Fruit fly (Drosophila melanogaster) whole organism, embryonic: ENCODE results near the gene CG7916.

Source experiments
- Ada2b ChIP-seq: fragments of 200-800 bp; sonication (Bioruptor generic); IDR thresholded peaks from 2 replicates; pipeline ENCODE4 v1.3.6; 2022; ENCODE audit warnings: missing biosample characterization, missing genetic modification characterization
- CG1024 ChIP-seq: fragments of 200-800 bp; sonication (Bioruptor generic); IDR thresholded peaks from 2 replicates; pipeline ENCODE4 v1.3.6; 2022; ENCODE audit warnings: missing biosample characterization, missing genetic modification characterization
- CG32772 ChIP-seq: fragments of 200-800 bp; sonication (Bioruptor generic); IDR thresholded peaks from 2 replicates; pipeline ENCODE4 v1.3.6; 2022; ENCODE audit warnings: missing biosample characterization, missing genetic modification characterization
- CG34376 ChIP-seq: fragments of 200-800 bp; sonication (Bioruptor generic); optimal IDR thresholded peaks from 2 replicates; lab custom pipeline; 2018; ENCODE audit warnings: missing biosample characterization, mild to moderate bottlenecking, missing genetic modification characterization
- CG4617 ChIP-seq: fragments of 200-800 bp; sonication (Bioruptor generic); optimal IDR thresholded peaks from 3 replicates; lab custom pipeline; 2016; ENCODE audit warnings: missing biosample characterization, missing genetic modification characterization, borderline replicate concordance
- CoRest ChIP-seq: fragments of 200-800 bp; sonication (Bioruptor generic); optimal IDR thresholded peaks from 3 replicates; lab custom pipeline; 2018; ENCODE audit warnings: missing biosample characterization, mild to moderate bottlenecking, missing genetic modification characterization, moderate library complexity
- NfI ChIP-seq: fragments of 200-800 bp; sonication (Bioruptor generic); optimal IDR thresholded peaks from 3 replicates; lab custom pipeline; 2018; ENCODE audit warnings: missing biosample characterization, mild to moderate bottlenecking, missing genetic modification characterization, moderate library complexity
- Sry-β ChIP-seq: fragments of 200-800 bp; sonication (Bioruptor generic); optimal IDR thresholded peaks from 2 replicates; lab custom pipeline; 2018; ENCODE audit warnings: missing biosample characterization, mild to moderate bottlenecking, missing genetic modification characterization, moderate library complexity
- gce ChIP-seq: fragments of 200-800 bp; sonication (Bioruptor generic); IDR thresholded peaks from 3 replicates; pipeline ENCODE4 v1.3.6; 2022; ENCODE audit warnings: missing biosample characterization, missing genetic modification characterization
- jing ChIP-seq: fragments of 200-800 bp; sonication (Bioruptor generic); optimal IDR thresholded peaks from 2 replicates; lab custom pipeline; 2018; ENCODE audit warnings: missing biosample characterization, mild to moderate bottlenecking, missing genetic modification characterization
- mirr ChIP-seq: fragments of 200-800 bp; sonication (Bioruptor generic); optimal IDR thresholded peaks from 3 replicates; lab custom pipeline; 2018; ENCODE audit warnings: missing biosample characterization, mild to moderate bottlenecking, missing genetic modification characterization
- pfk ChIP-seq: fragments of 200-800 bp; sonication (Bioruptor generic); optimal IDR thresholded peaks from 2 replicates; lab custom pipeline; 2018; ENCODE audit warnings: missing biosample characterization, mild to moderate bottlenecking, missing genetic modification characterization, moderate library complexity
- sqz ChIP-seq: fragments of 200-800 bp; sonication (Bioruptor generic); optimal IDR thresholded peaks from 3 replicates; lab custom pipeline; 2018; ENCODE audit warnings: missing biosample characterization, mild to moderate bottlenecking, missing genetic modification characterization

- no peak for TF ChIP-seq CG1024 (GFP tag; lab: Robert Waterston, UW)
- TF ChIP-seq CG4617 (GFP tag; lab: Kevin White, UChicago): no peak
- no peak for TF ChIP-seq jing
- TF ChIP-seq gce: no peak
- TF ChIP-seq CG32772: no peak
- no peak for TF ChIP-seq Sry-β (GFP tag; lab: Kevin White, UChicago)
- TF ChIP-seq sqz (GFP tag; lab: Kevin White, UChicago): peak; percentile 27
- no peak for TF ChIP-seq mirr (GFP tag; lab: Kevin White, UChicago)
- TF ChIP-seq CG34376 (GFP tag; lab: Kevin White, UChicago): no peak
- no peak for TF ChIP-seq Ada2b
- no peak for TF ChIP-seq NfI (GFP tag; lab: Kevin White, UChicago)
- no peak for TF ChIP-seq pfk (GFP tag; lab: Kevin White, UChicago)
- TF ChIP-seq CoRest (tag; lab: Kevin White, UChicago): peak; percentile 54
Measured at dm6 chr2L:13876698-13877097, 30.1 kb downstream of the CG7916 start.
